Worm (Caenorhabditis elegans) whole organism, L1 larva: ENCODE measurements around the gene pqn-80.
A peak's percentile ranks its signal among the peaks of the same experiment; 100 is the strongest.

ENCODE experiments used
- C16A3.4 ChIP-seq: fragments of 150-350 bp; optimal IDR thresholded peaks from 2 replicates; lab custom pipeline; 2014; ENCODE audit warnings: missing biosample characterization, missing genetic modification characterization
- C34B4.2 ChIP-seq: sonication (generic microtip); optimal IDR thresholded peaks from 2 replicates; lab custom pipeline; 2017; ENCODE audit warnings: mild to moderate bottlenecking, missing genetic modification characterization, missing compliant biosample characterization
- Y116A8C.19 ChIP-seq: sonication (generic microtip); optimal IDR thresholded peaks from 2 replicates; lab custom pipeline; 2016; ENCODE audit warnings: missing compliant biosample characterization, missing genetic modification characterization, borderline replicate concordance
- alr-1 ChIP-seq: fragments of 200-800 bp; sonication (Bioruptor generic); optimal IDR thresholded peaks from 2 replicates; lab custom pipeline; 2018; ENCODE audit warnings: borderline replicate concordance, mild to moderate bottlenecking, missing genetic modification characterization, missing compliant biosample characterization
- aly-2 ChIP-seq: fragments of 150-350 bp; optimal IDR thresholded peaks from 2 replicates; lab custom pipeline; 2014; ENCODE audit warnings: missing biosample characterization, missing genetic modification characterization
- ama-1 ChIP-seq: fragments of 150-350 bp; optimal IDR thresholded peaks from 2 replicates; lab custom pipeline; 2014
- blmp-1 ChIP-seq: fragments of 150-350 bp; optimal IDR thresholded peaks from 2 replicates; lab custom pipeline; 2014; ENCODE audit warnings: missing biosample characterization, missing genetic modification characterization
- ceh-63 ChIP-seq: fragments of 200-800 bp; sonication (Bioruptor generic); optimal IDR thresholded peaks from 2 replicates; lab custom pipeline; 2018; ENCODE audit warnings: mild to moderate bottlenecking, missing genetic modification characterization, missing compliant biosample characterization
- ceh-82 ChIP-seq, 3 experiments: fragments of 150-350 bp in 1 of 3; sonication (generic microtip) in 2 of 3; optimal IDR thresholded peaks; 2 replicates each; lab custom pipeline; 2014 to 2017; ENCODE audit warnings: missing biosample characterization in 3 of 3, missing genetic modification characterization in 3 of 3
- dpl-1 ChIP-seq, 3 experiments: fragments of 150-350 bp in 2 of 3; sonication (generic microtip) in 1 of 3; optimal IDR thresholded peaks; 2 replicates each; lab custom pipeline; 2014 to 2017; ENCODE audit warnings: missing biosample characterization in 3 of 3, missing genetic modification characterization in 3 of 3, missing genetic modification reagents in 3 of 3
- efl-1 ChIP-seq, 4 experiments: fragments of 150-350 bp; optimal IDR thresholded peaks in 3 of 4; peaks in 1 of 4; 1 replicate in 1 of 4; 2 replicates in 3 of 4; lab custom pipeline; 2014; ENCODE audit warnings: missing biosample characterization in 2 of 4, missing genetic modification characterization in 2 of 4, missing genetic modification reagents in 2 of 4
- efl-3 ChIP-seq: fragments of 200-800 bp; sonication (Bioruptor generic); optimal IDR thresholded peaks from 2 replicates; lab custom pipeline; 2018; ENCODE audit warnings: mild to moderate bottlenecking, missing genetic modification characterization, missing compliant biosample characterization
- egl-13 ChIP-seq: sonication (generic microtip); optimal IDR thresholded peaks from 2 replicates; lab custom pipeline; 2016; ENCODE audit warnings: missing genotype, missing genetic modification reagents, missing genetic modification characterization, missing compliant biosample characterization
- egl-27 ChIP-seq, 2 experiments: fragments of 150-350 bp in 1 of 2; sonication (generic microtip); optimal IDR thresholded peaks; 3 replicates each; lab custom pipeline; 2017 to 2018; ENCODE audit warnings: missing biosample characterization in 2 of 2, missing genetic modification characterization in 2 of 2, missing genetic modification reagents in 2 of 2
- elt-3 ChIP-seq, 6 experiments: fragments of 150-350 bp in 1 of 6; sonication (generic microtip); optimal IDR thresholded peaks; 2 replicates each; lab custom pipeline; 2017 to 2018; ENCODE audit warnings: missing biosample characterization in 6 of 6, missing genetic modification characterization in 6 of 6, inconsistent platforms in 1 of 6
- fkh-10 ChIP-seq: sonication (generic microtip); optimal IDR thresholded peaks from 2 replicates; lab custom pipeline; 2017; ENCODE audit warnings: missing biosample characterization, missing genetic modification reagents, missing genetic modification characterization
- fkh-4 ChIP-seq: sonication (generic microtip); optimal IDR thresholded peaks from 2 replicates; lab custom pipeline; 2016; ENCODE audit warnings: missing compliant biosample characterization, missing genetic modification characterization, borderline replicate concordance
- fkh-8 ChIP-seq: sonication (generic microtip); optimal IDR thresholded peaks from 2 replicates; lab custom pipeline; 2016; ENCODE audit warnings: mild to moderate bottlenecking, missing genetic modification characterization, missing compliant biosample characterization
- fos-1 ChIP-seq: fragments of 150-350 bp; optimal IDR thresholded peaks from 2 replicates; lab custom pipeline; 2014; ENCODE audit warnings: missing biosample characterization, missing genetic modification characterization
- hpl-2 ChIP-seq: fragments of 150-350 bp; optimal IDR thresholded peaks from 2 replicates; lab custom pipeline; 2014; ENCODE audit warnings: missing biosample characterization, missing genetic modification reagents, missing genetic modification characterization
- irx-1 ChIP-seq: sonication (generic microtip); optimal IDR thresholded peaks from 2 replicates; lab custom pipeline; 2016; ENCODE audit warnings: missing genetic modification characterization, missing compliant biosample characterization
- lin-13 ChIP-seq: fragments of 150-350 bp; optimal IDR thresholded peaks from 2 replicates; lab custom pipeline; 2014; ENCODE audit warnings: missing biosample characterization, missing genetic modification reagents, missing genetic modification characterization
- lin-14 ChIP-seq: fragments of 200-800 bp; sonication (Bioruptor generic); optimal IDR thresholded peaks from 2 replicates; lab custom pipeline; 2018; ENCODE audit warnings: mild to moderate bottlenecking, missing genetic modification characterization, moderate library complexity, missing compliant biosample characterization
- lin-15B ChIP-seq: fragments of 150-350 bp; sonication (generic microtip); optimal IDR thresholded peaks from 3 replicates; lab custom pipeline; 2014; ENCODE audit warnings: missing biosample characterization, missing genetic modification characterization
- lin-39 ChIP-seq: fragments of 150-350 bp; optimal IDR thresholded peaks from 2 replicates; lab custom pipeline; 2014; ENCODE audit warnings: missing biosample characterization, missing genetic modification reagents, missing genetic modification characterization
- mdl-1 ChIP-seq, 2 experiments: fragments of 150-350 bp; optimal IDR thresholded peaks; 2 replicates each; lab custom pipeline; 2014 to 2017; ENCODE audit warnings: missing biosample characterization in 2 of 2, missing genetic modification characterization in 2 of 2, inconsistent platforms in 1 of 2
- mef-2 ChIP-seq: fragments of 150-350 bp; optimal IDR thresholded peaks from 2 replicates; lab custom pipeline; 2014; ENCODE audit warnings: missing biosample characterization, missing genetic modification characterization
- nhr-20 ChIP-seq: sonication (generic microtip); optimal IDR thresholded peaks from 2 replicates; lab custom pipeline; 2016; ENCODE audit warnings: mild to moderate bottlenecking, missing genetic modification characterization, missing compliant biosample characterization
- nhr-47 ChIP-seq: sonication (generic microtip); optimal IDR thresholded peaks from 2 replicates; lab custom pipeline; 2016; ENCODE audit warnings: mild to moderate bottlenecking, missing genetic modification characterization, moderate library complexity, missing compliant biosample characterization
- nhr-84 ChIP-seq: sonication (generic microtip); optimal IDR thresholded peaks from 2 replicates; lab custom pipeline; 2017; ENCODE audit warnings: missing biosample characterization, missing genetic modification characterization
- nhr-85 ChIP-seq: sonication (generic microtip); peaks from one replicate; lab custom pipeline; 2016; ENCODE audit warnings: missing genetic modification characterization, inconsistent platforms, missing compliant biosample characterization
- nhr-90 ChIP-seq: sonication (generic microtip); optimal IDR thresholded peaks from 2 replicates; lab custom pipeline; 2016; ENCODE audit warnings: mild to moderate bottlenecking, missing genetic modification characterization, missing compliant biosample characterization; ENCODE audit not compliant: poor library complexity
- pag-3 ChIP-seq: sonication (generic microtip); optimal IDR thresholded peaks from 2 replicates; lab custom pipeline; 2017; ENCODE audit warnings: missing genetic modification characterization, mild to moderate bottlenecking, missing compliant biosample characterization, antibody characterized with exemption, borderline replicate concordance; ENCODE audit not compliant: insufficient read depth
- pqm-1 ChIP-seq: sonication (generic microtip); optimal IDR thresholded peaks from 3 replicates; lab custom pipeline; 2017; ENCODE audit warnings: missing biosample characterization, missing genetic modification characterization
- rnt-1 ChIP-seq: sonication (generic microtip); optimal IDR thresholded peaks from 2 replicates; lab custom pipeline; 2016; ENCODE audit warnings: mild to moderate bottlenecking, missing genetic modification characterization, moderate library complexity, missing compliant biosample characterization
- snpc-4 ChIP-seq: fragments of 150-350 bp; optimal IDR thresholded peaks from 2 replicates; lab custom pipeline; 2014; ENCODE audit warnings: missing biosample characterization, missing genetic modification characterization
- snu-23 ChIP-seq: sonication (generic microtip); optimal IDR thresholded peaks from 2 replicates; lab custom pipeline; 2016; ENCODE audit warnings: missing genetic modification characterization, missing compliant biosample characterization
- sox-4 ChIP-seq: sonication (generic microtip); optimal IDR thresholded peaks from 2 replicates; lab custom pipeline; 2016; ENCODE audit warnings: missing genetic modification characterization, missing compliant biosample characterization
- sup-37 ChIP-seq: fragments of 200-800 bp; sonication (Bioruptor generic); optimal IDR thresholded peaks from 2 replicates; lab custom pipeline; 2018; ENCODE audit warnings: mild to moderate bottlenecking, missing genetic modification characterization, missing compliant biosample characterization
- swsn-7 ChIP-seq: sonication (generic microtip); optimal IDR thresholded peaks from 2 replicates; lab custom pipeline; 2016; ENCODE audit warnings: missing genetic modification characterization, missing compliant biosample characterization
- tbx-2 ChIP-seq: sonication (generic microtip); optimal IDR thresholded peaks from 2 replicates; lab custom pipeline; 2016; ENCODE audit warnings: missing genetic modification characterization, missing compliant biosample characterization
- tlp-1 ChIP-seq: fragments of 150-350 bp; optimal IDR thresholded peaks from 2 replicates; lab custom pipeline; 2014; ENCODE audit warnings: missing biosample characterization, missing genetic modification characterization
- unc-130 ChIP-seq: fragments of 150-350 bp; optimal IDR thresholded peaks from 2 replicates; lab custom pipeline; 2017; ENCODE audit warnings: missing biosample characterization, missing genetic modification characterization, inconsistent platforms
- unc-30 ChIP-seq: sonication (generic microtip); optimal IDR thresholded peaks from 2 replicates; lab custom pipeline; 2017; ENCODE audit warnings: missing biosample characterization, missing genetic modification characterization
- unc-98 ChIP-seq: fragments of 200-800 bp; sonication (Bioruptor generic); IDR thresholded peaks from 2 replicates; pipeline ENCODE4 v1.3.6; 2022; ENCODE audit warnings: missing genetic modification characterization, missing compliant biosample characterization
- xbp-1 ChIP-seq: sonication (generic microtip); optimal IDR thresholded peaks from 2 replicates; lab custom pipeline; 2016; ENCODE audit warnings: missing genetic modification characterization, missing compliant biosample characterization
- zag-1 ChIP-seq: fragments of 150-350 bp; optimal IDR thresholded peaks from 2 replicates; lab custom pipeline; 2014; ENCODE audit warnings: missing biosample characterization, missing genetic modification characterization
- zip-4 ChIP-seq: fragments of 200-800 bp; sonication (Bioruptor generic); optimal IDR thresholded peaks from 2 replicates; lab custom pipeline; 2018; ENCODE audit warnings: mild to moderate bottlenecking, missing genetic modification characterization, moderate library complexity, missing compliant biosample characterization

Gene pqn-80

ce11 chrIII:12598418-12599330 is 27.7 kb upstream of the pqn-80 start (continued):
- TF ChIP-seq swsn-7 (tag; lab: Kevin White, UChicago) (peak; percentile 88), unc-98 (GFP tag; lab: Robert Waterston, UW) (no peak), efl-3 (GFP tag; lab: Kevin White, UChicago) (no peak), lin-39 (no peak)

- TF ChIP-seq fkh-4 (tag; lab: Kevin White, UChicago) (no peak), Y116A8C.19 (tag; lab: Kevin White, UChicago) (no peak), C16A3.4 (no peak), mdl-1 (tag; optimal IDR thresholded peaks at IDR 0.05; lab: Kevin White, UChicago) (no peak), ama-1 (lab: Kevin White, UChicago) (no peak), pqm-1 (tag; lab: Kevin White, UChicago) (no peak), snu-23 (GFP tag; lab: Kevin White, UChicago) (peak; percentile 5), mef-2 (tag; lab: Kevin White, UChicago) (no peak), efl-1 (optimal IDR thresholded peaks at IDR 0.05; lab: Kevin White, UChicago) (no peak), efl-1 (GFP tag; optimal IDR thresholded peaks at IDR 0.05 in 1 of 2; lab: Kevin White, UChicago) (no peak), sup-37 (GFP tag; lab: Kevin White, UChicago) (no peak), nhr-85 (peak; percentile 82), nhr-90 (tag; lab: Kevin White, UChicago) (peak; percentile 5), lin-39 (no peak), unc-130 (tag; lab: Kevin White, UChicago) (no peak), nhr-20 (no peak), zip-4 (GFP tag; lab: Kevin White, UChicago) (no peak), nhr-47 (tag; lab: Kevin White, UChicago) (no peak), lin-13 (GFP tag; lab: Kevin White, UChicago) (peak; percentile 53), tbx-2 (tag; lab: Kevin White, UChicago) (no peak), hpl-2 (no peak), fos-1 (no peak), irx-1 (no peak), xbp-1 (tag; lab: Kevin White, UChicago) (no peak), egl-13 (tag; lab: Kevin White, UChicago) (no peak), alr-1 (tag; lab: Kevin White, UChicago) (no peak), C34B4.2 (tag; lab: Kevin White, UChicago) (no peak), dpl-1 (GFP tag; optimal IDR thresholded peaks at IDR 0.05; lab: Kevin White, UChicago) (no peak), fkh-8 (tag; lab: Kevin White, UChicago) (no peak), rnt-1 (tag; lab: Kevin White, UChicago) (peak; percentile 27), tlp-1 (tag; lab: Kevin White, UChicago) (no peak), aly-2 (tag; lab: Kevin White, UChicago) (no peak), fkh-10 (no peak), blmp-1 (peak; percentile 8), lin-15B (tag; lab: Kevin White, UChicago) (no peak), lin-14 (GFP tag; lab: Kevin White, UChicago) (peak; percentile 44), egl-27 (tag; optimal IDR thresholded peaks at IDR 0.05; lab: Kevin White, UChicago) (no peak), swsn-7 (tag; lab: Kevin White, UChicago) (no peak), sox-4 (tag; lab: Kevin White, UChicago) (no peak), pag-3 (tag; lab: Kevin White, UChicago) (no peak), nhr-84 (tag; lab: Kevin White, UChicago) (no peak), snpc-4 (peak; percentile 48), ceh-82 (tag; optimal IDR thresholded peaks at IDR 0.05; lab: Kevin White, UChicago) (peak in 1 of 3 experiments; percentile 1), zag-1 (no peak), elt-3 (tag; optimal IDR thresholded peaks at IDR 0.05; lab: Kevin White, UChicago) (no peak), ceh-63 (GFP tag; lab: Kevin White, UChicago) (no peak), unc-30 (tag; lab: Kevin White, UChicago) (no peak)
Observed at ce11 chrIII:12599672-12600071, 26.7 kb upstream of the pqn-80 start, which contains the start of gene gldi-8. Gene gldi-8 (minus strand): TSS chrIII:12599729.
